Worm (Caenorhabditis elegans) whole organism, L2 larva: ENCODE results near the gene str-121.

Source experiments
- alr-1 ChIP-seq: fragments of 150-350 bp; optimal IDR thresholded peaks from 2 replicates; lab custom pipeline; 2014; ENCODE audit warnings: missing biosample characterization, missing genetic modification characterization
- ama-1 ChIP-seq: fragments of 150-350 bp; optimal IDR thresholded peaks from 2 replicates; lab custom pipeline; 2018; ENCODE audit warnings: inconsistent platforms
- elt-3 ChIP-seq: sonication (generic microtip); optimal IDR thresholded peaks from 2 replicates; lab custom pipeline; 2017; ENCODE audit warnings: missing biosample characterization, missing genetic modification characterization
- lin-11 ChIP-seq: fragments of 150-350 bp; sonication (generic microtip); optimal IDR thresholded peaks from 2 replicates; lab custom pipeline; 2014; ENCODE audit warnings: missing biosample characterization, missing genetic modification characterization, inconsistent platforms, mixed read lengths
- nhr-12 ChIP-seq: fragments of 150-350 bp; optimal IDR thresholded peaks from 2 replicates; lab custom pipeline; 2014; ENCODE audit warnings: missing biosample characterization, missing genetic modification characterization
- nhr-21 ChIP-seq: fragments of 150-350 bp; optimal IDR thresholded peaks from 2 replicates; lab custom pipeline; 2014; ENCODE audit warnings: missing biosample characterization, missing genetic modification characterization
- nhr-6 ChIP-seq: fragments of 150-350 bp; optimal IDR thresholded peaks from 2 replicates; lab custom pipeline; 2014; ENCODE audit warnings: missing biosample characterization, missing genetic modification characterization
- snpc-4 ChIP-seq: fragments of 150-350 bp; optimal IDR thresholded peaks from 2 replicates; lab custom pipeline; 2014; ENCODE audit warnings: missing biosample characterization, missing genetic modification characterization
- unc-55 ChIP-seq: fragments of 150-350 bp; sonication (generic microtip); optimal IDR thresholded peaks from 3 replicates; lab custom pipeline; 2014; ENCODE audit warnings: missing biosample characterization, missing genetic modification reagents, missing genetic modification characterization
- unc-62 ChIP-seq: fragments of 150-350 bp; optimal IDR thresholded peaks from 2 replicates; lab custom pipeline; 2014; ENCODE audit warnings: missing biosample characterization, missing genetic modification reagents, missing genetic modification characterization
- ztf-11 ChIP-seq: sonication (generic microtip); optimal IDR thresholded peaks from 2 replicates; lab custom pipeline; 2017; ENCODE audit warnings: missing biosample characterization, missing genetic modification characterization

DNA sequence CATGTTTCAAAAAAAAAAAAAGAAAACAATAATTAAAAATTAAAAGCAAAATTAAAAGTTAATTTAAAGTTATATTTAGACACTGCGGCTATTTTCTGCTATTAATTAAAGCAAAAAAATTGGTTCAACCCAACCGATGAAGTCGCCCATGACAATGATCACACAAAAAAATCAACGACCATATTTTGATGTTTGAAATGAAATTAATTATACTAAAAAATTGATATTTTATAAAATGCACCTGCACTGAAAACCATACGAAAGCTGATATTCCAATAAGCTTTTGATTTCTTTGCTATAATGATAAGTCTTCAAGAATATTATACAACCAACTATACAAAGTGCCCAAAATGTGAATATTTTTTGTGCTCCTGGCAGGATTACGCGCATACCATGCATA lies 34.9 kb downstream of the str-121 start, which contains the start of gene srh-80:
- TF ChIP-seq alr-1 (tag; lab: Kevin White, UChicago) (no peak), ztf-11 (no peak), nhr-6 (tag; lab: Kevin White, UChicago) (no peak), elt-3 (no peak), lin-11 (tag; lab: Kevin White, UChicago) (no peak), ama-1 (lab: Kevin White, UChicago) (no peak), unc-55 (no peak), snpc-4 (tag; lab: Kevin White, UChicago) (no peak), nhr-21 (tag; lab: Kevin White, UChicago) (no peak), unc-62 (no peak), nhr-12 (tag; lab: Kevin White, UChicago) (no peak)
